Worm (Caenorhabditis elegans): ENCODE measurements around the gene F14D7.2.

F14D7.2 gene

ce11 chrV:14328806-14329205 lies 35.3 kb upstream of the F14D7.2 start, which contains the start of gene pepm-1:
TSS of gene pepm-1 (plus strand) at chrV:14329106.
- TF ChIP-seq lin-11 (tag; optimal IDR thresholded peaks at IDR 0.05), result no peak

DNA sequence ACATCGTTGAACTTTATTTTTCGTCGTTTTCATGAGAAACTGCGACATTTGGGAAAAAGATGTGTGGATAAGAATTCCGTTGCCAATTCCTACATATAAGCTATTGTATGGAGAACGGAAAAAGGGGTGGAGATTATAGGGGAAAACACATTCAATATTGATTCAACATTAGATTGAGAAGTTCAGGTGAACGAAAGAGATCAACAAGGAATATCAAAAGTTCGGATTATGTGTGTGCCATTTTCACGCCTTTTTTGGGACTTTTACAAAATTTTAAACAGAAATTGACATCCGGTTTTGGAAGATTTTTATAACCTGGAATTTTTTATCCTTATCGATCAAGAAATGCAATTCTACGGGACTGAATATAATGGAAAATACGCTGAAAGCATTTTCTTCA lies 34.3 kb upstream of the F14D7.2 start, which contains the start of gene F47B8.5:
F47B8.5 (minus strand) TSS at position 101 of the 400 bp plus-strand sequence.
- no peak for TF ChIP-seq pha-4 (tag; optimal IDR thresholded peaks at IDR 0.05)
- no peak for TF ChIP-seq mec-3 (tag; optimal IDR thresholded peaks at IDR 0.05; ENCODE audit: borderline replicate concordance)
- TF ChIP-seq ceh-48 (tag; optimal IDR thresholded peaks at IDR 0.05), result no peak
- TF ChIP-seq unc-3 (GFP tag; conservative IDR thresholded peaks at IDR 0.05), result no peak
- TF ChIP-seq unc-3 (tag; optimal IDR thresholded peaks at IDR 0.05), result no peak
- no peak for TF ChIP-seq unc-42 (tag; optimal IDR thresholded peaks at IDR 0.05)
- no peak for TF ChIP-seq pag-3 (tag; optimal IDR thresholded peaks at IDR 0.05; ENCODE audit: borderline replicate concordance)
- no peak for TF ChIP-seq dmd-4 (tag; optimal IDR thresholded peaks at IDR 0.05; ENCODE audit: borderline replicate concordance)
- no peak for TF ChIP-seq sdc-2 (tag; optimal IDR thresholded peaks at IDR 0.05)
- no peak for TF ChIP-seq fkh-10 (GFP tag; optimal IDR thresholded peaks at IDR 0.05)
- no peak for TF ChIP-seq hlh-15 (tag; optimal IDR thresholded peaks at IDR 0.05)
- TF ChIP-seq ceh-30 (tag; optimal IDR thresholded peaks at IDR 0.05), result no peak
- no peak for TF ChIP-seq ets-4 (tag; optimal IDR thresholded peaks at IDR 0.05)
- TF ChIP-seq tbx-7 (tag; optimal IDR thresholded peaks at IDR 0.05), result no peak
- no peak for TF ChIP-seq ttx-3 (tag; optimal IDR thresholded peaks at IDR 0.05)
- no peak for TF ChIP-seq C38D4.7 (GFP tag; optimal IDR thresholded peaks at IDR 0.05)
- TF ChIP-seq elt-2 (tag; optimal IDR thresholded peaks at IDR 0.05), result no peak
- no peak for TF ChIP-seq hlh-13 (GFP tag; optimal IDR thresholded peaks at IDR 0.05)
- no peak for TF ChIP-seq ref-2 (tag; optimal IDR thresholded peaks at IDR 0.05)

DNA sequence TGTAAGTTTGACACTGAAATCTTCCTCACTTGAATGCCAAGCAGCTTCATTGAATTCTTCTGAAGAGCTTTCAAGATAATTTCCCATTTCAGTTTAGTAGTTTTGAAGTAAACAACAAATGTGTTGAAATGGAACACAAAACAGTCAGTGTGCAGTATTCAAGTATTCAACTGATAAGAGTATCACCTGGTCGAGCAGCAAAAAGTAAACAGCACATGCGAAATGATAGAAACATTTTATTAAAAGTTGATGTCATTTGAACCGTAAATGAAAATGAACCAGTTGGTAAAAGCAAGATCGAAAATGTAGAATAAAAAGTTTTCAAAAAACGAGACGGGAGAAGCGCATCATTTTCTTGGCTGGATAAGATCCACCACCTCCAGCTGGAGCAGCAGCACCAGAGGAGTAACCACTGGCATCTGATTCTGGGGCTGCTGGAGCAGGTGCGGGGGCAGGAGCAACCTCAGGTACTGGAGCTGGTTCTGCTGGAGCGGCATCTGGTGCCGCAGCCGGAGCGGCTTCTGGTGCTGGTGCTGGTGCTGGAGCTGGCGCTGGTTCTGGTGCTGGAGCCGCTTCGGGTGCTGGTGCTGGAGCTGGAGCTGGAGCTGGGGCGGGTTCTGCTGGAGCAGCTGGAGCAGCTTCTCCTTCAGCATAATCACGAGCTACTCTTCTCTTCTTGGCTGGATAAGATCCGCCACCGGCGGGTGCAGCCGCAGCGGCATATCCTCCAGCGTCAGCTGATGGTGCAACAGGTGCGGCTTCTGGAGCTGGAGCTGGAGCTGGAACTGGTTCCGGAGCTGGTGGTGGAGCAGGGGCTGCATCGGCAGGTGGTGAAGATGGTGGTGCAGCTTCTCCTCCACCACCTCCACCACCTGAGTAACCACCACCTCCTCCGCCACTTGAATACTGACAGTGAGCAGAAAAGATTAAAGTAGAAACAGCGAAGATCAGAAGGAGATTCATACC lies 31.3 kb upstream of the F14D7.2 start, which contains the start of the genes F47B8.4 and F47B8.18:
F47B8.4 (minus strand) TSS at position 172 of the 966 bp plus-strand sequence.
F47B8.18 (minus strand) TSS at position 963 of the 966 bp plus-strand sequence.
- peak; percentile 42 for TF ChIP-seq elt-4 (tag; optimal IDR thresholded peaks at IDR 0.05)
- no peak for TF ChIP-seq tbx-2 (tag; optimal IDR thresholded peaks at IDR 0.05)
- TF ChIP-seq pag-3 (tag; optimal IDR thresholded peaks at IDR 0.05; ENCODE audit: borderline replicate concordance), result peak; percentile 4

DNA sequence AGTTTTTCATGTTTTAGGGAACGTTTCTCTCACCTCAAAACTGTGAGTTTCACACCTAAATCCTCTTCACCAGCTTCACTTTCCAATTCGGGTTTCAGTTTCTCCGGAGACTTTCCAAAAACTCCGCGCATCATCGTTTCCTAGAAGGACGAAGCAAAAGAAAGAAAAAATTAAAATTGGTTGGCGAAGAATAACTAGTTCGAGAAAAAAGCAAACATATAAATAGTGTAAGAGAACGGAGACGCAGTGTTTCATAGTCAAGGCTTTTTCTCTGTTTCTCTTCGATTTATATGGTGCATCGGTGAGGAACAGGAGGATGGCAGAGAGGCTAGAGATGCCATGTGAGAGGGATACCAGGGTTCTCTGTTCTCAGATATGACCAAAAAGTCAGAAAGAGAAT lies 29.2 kb upstream of the F14D7.2 start, which contains the start of gene F47B8.3:
F47B8.3 (minus strand) TSS at position 261 of the 400 bp plus-strand sequence.
- TF ChIP-seq ceh-30 (tag; optimal IDR thresholded peaks at IDR 0.05) (no peak), ttx-3 (tag; optimal IDR thresholded peaks at IDR 0.05) (no peak), nfya-1 (tag; optimal IDR thresholded peaks at IDR 0.05) (peak; percentile 13), ceh-22 (tag; optimal IDR thresholded peaks at IDR 0.05) (no peak), ceh-2 (tag; optimal IDR thresholded peaks at IDR 0.05) (no peak)

DNA sequence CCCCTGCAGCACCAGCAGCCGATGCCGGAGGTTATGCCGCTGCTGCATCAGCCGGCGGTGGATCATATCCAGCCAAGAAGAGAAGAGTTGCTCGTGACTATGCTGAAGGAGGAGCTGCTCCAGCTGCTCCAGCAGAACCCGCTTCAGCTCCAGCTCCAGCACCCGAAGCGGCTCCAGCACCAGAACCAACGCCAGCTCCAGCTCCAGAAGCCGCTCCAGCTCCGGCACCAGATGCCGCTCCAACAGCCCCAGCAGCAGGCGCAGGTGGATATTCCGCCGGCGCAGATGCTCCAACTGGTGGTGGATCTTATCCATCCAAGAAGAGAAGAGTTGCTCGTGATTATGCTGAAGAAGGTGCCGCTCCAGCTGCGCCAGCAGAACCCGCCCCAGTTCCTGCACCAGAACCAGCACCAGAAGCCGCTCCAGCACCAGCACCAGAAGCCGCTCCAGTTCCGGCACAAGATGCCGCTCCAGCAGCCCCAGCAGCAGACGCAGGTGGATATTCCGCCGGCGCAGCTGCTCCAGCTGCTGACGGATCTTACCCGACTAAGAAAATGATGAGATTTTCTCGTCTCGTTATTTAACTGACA lies 27.3 kb upstream of the F14D7.2 start:
- TF ChIP-seq ceh-9 (tag; optimal IDR thresholded peaks at IDR 0.05) (peak; percentile 28), elt-4 (tag; optimal IDR thresholded peaks at IDR 0.05) (peak; percentile 78), sox-4 (tag; optimal IDR thresholded peaks at IDR 0.05) (no peak)

DNA sequence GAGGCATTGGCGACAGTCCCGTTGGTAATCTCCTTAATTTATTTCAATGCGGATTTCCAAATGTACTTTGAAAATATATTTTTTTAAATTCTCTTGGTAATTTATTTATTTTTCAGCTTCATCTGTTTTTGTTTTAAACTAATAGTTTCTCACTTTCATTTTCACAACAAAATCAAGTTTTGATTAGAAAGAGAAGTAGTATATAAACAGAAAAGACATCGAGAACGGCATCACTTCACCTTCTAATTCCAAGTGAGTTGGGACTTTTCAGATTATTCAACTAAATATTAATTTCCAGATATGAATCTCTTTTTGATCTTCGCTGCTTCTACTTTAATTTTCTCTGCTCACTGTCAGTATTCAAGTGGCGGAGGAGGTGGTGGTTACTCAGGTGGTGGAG lies 26.7 kb upstream of the F14D7.2 start, which contains the start of gene F47B8.14:
F47B8.14 (plus strand) TSS at position 301 of the 400 bp plus-strand sequence.
- no peak for TF ChIP-seq madf-2 (tag; optimal IDR thresholded peaks at IDR 0.05)
- no peak for TF ChIP-seq pax-1 (tag; optimal IDR thresholded peaks at IDR 0.05)
- no peak for TF ChIP-seq ets-4 (tag; optimal IDR thresholded peaks at IDR 0.05)
- no peak for TF ChIP-seq elt-2 (tag; optimal IDR thresholded peaks at IDR 0.05)
- no peak for TF ChIP-seq unc-55 (GFP tag; optimal IDR thresholded peaks at IDR 0.05)

All from whole organism, late embryonic.